Worm (Caenorhabditis elegans) whole organism, L1 larva: ENCODE results near the gene F31F7.1.

Experiments
- ama-1 ChIP-seq: fragments of 150-350 bp; optimal IDR thresholded peaks from 2 replicates; lab custom pipeline; 2014
- blmp-1 ChIP-seq: fragments of 150-350 bp; optimal IDR thresholded peaks from 2 replicates; lab custom pipeline; 2014; ENCODE audit warnings: missing biosample characterization, missing genetic modification characterization
- ceh-63 ChIP-seq: fragments of 200-800 bp; sonication (Bioruptor generic); optimal IDR thresholded peaks from 2 replicates; lab custom pipeline; 2018; ENCODE audit warnings: mild to moderate bottlenecking, missing genetic modification characterization, missing compliant biosample characterization
- ceh-8 ChIP-seq: fragments of 200-800 bp; sonication (Bioruptor generic); optimal IDR thresholded peaks from 2 replicates; lab custom pipeline; 2018; ENCODE audit warnings: mild to moderate bottlenecking, missing genetic modification characterization, moderate library complexity, missing compliant biosample characterization
- ceh-90 ChIP-seq: sonication (generic microtip); optimal IDR thresholded peaks from 2 replicates; lab custom pipeline; 2016; ENCODE audit warnings: missing genetic modification characterization, missing compliant biosample characterization
- dsc-1 ChIP-seq: sonication (generic microtip); optimal IDR thresholded peaks from 2 replicates; lab custom pipeline; 2016; ENCODE audit warnings: mild to moderate bottlenecking, missing genetic modification characterization, missing compliant biosample characterization
- efl-1 ChIP-seq, 4 experiments: fragments of 150-350 bp; optimal IDR thresholded peaks in 3 of 4; peaks in 1 of 4; 1 replicate in 1 of 4; 2 replicates in 3 of 4; lab custom pipeline; 2014; ENCODE audit warnings: missing biosample characterization in 2 of 4, missing genetic modification characterization in 2 of 4, missing genetic modification reagents in 2 of 4
- egl-27 ChIP-seq, 2 experiments: fragments of 150-350 bp in 1 of 2; sonication (generic microtip); optimal IDR thresholded peaks; 3 replicates each; lab custom pipeline; 2017 to 2018; ENCODE audit warnings: missing biosample characterization in 2 of 2, missing genetic modification characterization in 2 of 2, missing genetic modification reagents in 2 of 2
- elt-2 ChIP-seq: sonication (generic microtip); optimal IDR thresholded peaks from 2 replicates; lab custom pipeline; 2016; ENCODE audit warnings: missing genetic modification characterization, mild to moderate bottlenecking, inconsistent platforms, missing compliant biosample characterization, missing genetic modification reagents
- fkh-8 ChIP-seq: sonication (generic microtip); optimal IDR thresholded peaks from 2 replicates; lab custom pipeline; 2016; ENCODE audit warnings: mild to moderate bottlenecking, missing genetic modification characterization, missing compliant biosample characterization
- isw-1 ChIP-seq: fragments of 200-800 bp; sonication (Bioruptor generic); IDR thresholded peaks from 2 replicates; pipeline ENCODE4 v1.3.6; 2022; ENCODE audit warnings: missing genetic modification characterization, missing compliant biosample characterization
- lin-15B ChIP-seq: fragments of 150-350 bp; sonication (generic microtip); optimal IDR thresholded peaks from 3 replicates; lab custom pipeline; 2014; ENCODE audit warnings: missing biosample characterization, missing genetic modification characterization
- lin-35 ChIP-seq, 2 experiments: fragments of 150-350 bp; optimal IDR thresholded peaks; 2 replicates each; lab custom pipeline; 2014; ENCODE audit warnings: missing biosample characterization in 2 of 2, missing genetic modification characterization in 2 of 2, missing genetic modification reagents in 2 of 2
- mab-9 ChIP-seq: fragments of 200-800 bp; sonication (Bioruptor generic); IDR thresholded peaks from 2 replicates; pipeline ENCODE4 v1.3.6; 2022; ENCODE audit warnings: missing genetic modification reagents, missing genetic modification characterization, missing compliant biosample characterization
- mef-2 ChIP-seq: fragments of 150-350 bp; optimal IDR thresholded peaks from 2 replicates; lab custom pipeline; 2014; ENCODE audit warnings: missing biosample characterization, missing genetic modification characterization
- nhr-11 ChIP-seq: fragments of 150-350 bp; optimal IDR thresholded peaks from 2 replicates; lab custom pipeline; 2014; ENCODE audit warnings: missing biosample characterization, missing genetic modification characterization
- nhr-237 ChIP-seq: fragments of 150-350 bp; optimal IDR thresholded peaks from 2 replicates; lab custom pipeline; 2014; ENCODE audit warnings: missing biosample characterization, missing genetic modification characterization
- nhr-47 ChIP-seq: sonication (generic microtip); optimal IDR thresholded peaks from 2 replicates; lab custom pipeline; 2016; ENCODE audit warnings: mild to moderate bottlenecking, missing genetic modification characterization, moderate library complexity, missing compliant biosample characterization
- nhr-71 ChIP-seq: sonication (generic microtip); optimal IDR thresholded peaks from 2 replicates; lab custom pipeline; 2016; ENCODE audit warnings: mild to moderate bottlenecking, missing genetic modification characterization, moderate library complexity, missing compliant biosample characterization
- pax-3 ChIP-seq: fragments of 200-800 bp; sonication (Bioruptor generic); optimal IDR thresholded peaks from 2 replicates; lab custom pipeline; 2018; ENCODE audit warnings: mild to moderate bottlenecking, missing genetic modification characterization, moderate library complexity, missing compliant biosample characterization
- snu-23 ChIP-seq: sonication (generic microtip); optimal IDR thresholded peaks from 2 replicates; lab custom pipeline; 2016; ENCODE audit warnings: missing genetic modification characterization, missing compliant biosample characterization
- sup-37 ChIP-seq: fragments of 200-800 bp; sonication (Bioruptor generic); optimal IDR thresholded peaks from 2 replicates; lab custom pipeline; 2018; ENCODE audit warnings: mild to moderate bottlenecking, missing genetic modification characterization, missing compliant biosample characterization
- tlp-1 ChIP-seq: fragments of 150-350 bp; optimal IDR thresholded peaks from 2 replicates; lab custom pipeline; 2014; ENCODE audit warnings: missing biosample characterization, missing genetic modification characterization
- unc-130 ChIP-seq: fragments of 150-350 bp; optimal IDR thresholded peaks from 2 replicates; lab custom pipeline; 2017; ENCODE audit warnings: missing biosample characterization, missing genetic modification characterization, inconsistent platforms
- unc-30 ChIP-seq: sonication (generic microtip); optimal IDR thresholded peaks from 2 replicates; lab custom pipeline; 2017; ENCODE audit warnings: missing biosample characterization, missing genetic modification characterization
- unc-86 ChIP-seq: sonication (generic microtip); optimal IDR thresholded peaks from 2 replicates; lab custom pipeline; 2016; ENCODE audit warnings: missing genetic modification characterization, missing compliant biosample characterization
- unc-98 ChIP-seq: fragments of 200-800 bp; sonication (Bioruptor generic); IDR thresholded peaks from 2 replicates; pipeline ENCODE4 v1.3.6; 2022; ENCODE audit warnings: missing genetic modification characterization, missing compliant biosample characterization
- xbp-1 ChIP-seq: sonication (generic microtip); optimal IDR thresholded peaks from 2 replicates; lab custom pipeline; 2016; ENCODE audit warnings: missing genetic modification characterization, missing compliant biosample characterization
- ztf-4 ChIP-seq: fragments of 150-350 bp; optimal IDR thresholded peaks from 2 replicates; lab custom pipeline; 2014; ENCODE audit warnings: missing biosample characterization, missing genetic modification characterization

Gene F31F7.1

ce11 chrV:6292401-6292800 lies 16.2 kb downstream of the F31F7.1 start, which contains the start of gene K12B6.9:
Gene K12B6.9, minus strand, starts transcription at chrV:6292666.
- TF ChIP-seq ceh-8 (no peak), ama-1 (lab: Kevin White, UChicago) (no peak), elt-2 (peak; percentile 55), lin-35 (GFP tag; optimal IDR thresholded peaks at IDR 0.05; lab: Kevin White, UChicago) (peak in 1 of 2 experiments; percentile 32)
- TF ChIP-seq, all 84 proteins: peak for 2

ce11 chrV:6296536-6296935 lies 20.3 kb downstream of the F31F7.1 start:
- peak; percentile 64 for TF ChIP-seq unc-98 (GFP tag; lab: Robert Waterston, UW)

ce11 chrV:6301046-6301445 lies 24.8 kb downstream of the F31F7.1 start:
- TF ChIP-seq egl-27 (tag; optimal IDR thresholded peaks at IDR 0.05; lab: Kevin White, UChicago), result no peak

ce11 chrV:6302465-6302864 lies 26.2 kb downstream of the F31F7.1 start:
- TF ChIP-seq ama-1 (lab: Kevin White, UChicago) (no peak), blmp-1 (tag; lab: Kevin White, UChicago) (peak; percentile 68), tlp-1 (no peak)

- no peak for TF ChIP-seq nhr-11
- no peak for TF ChIP-seq unc-98 (GFP tag; lab: Robert Waterston, UW)
- no peak for TF ChIP-seq tlp-1
- TF ChIP-seq xbp-1 (tag; lab: Kevin White, UChicago), result no peak
- TF ChIP-seq unc-86 (tag; lab: Kevin White, UChicago), result no peak
- no peak for TF ChIP-seq snu-23 (GFP tag; lab: Kevin White, UChicago)
- TF ChIP-seq pax-3 (tag; lab: Kevin White, UChicago), result no peak
- TF ChIP-seq ztf-4 (tag; lab: Kevin White, UChicago), result no peak
- TF ChIP-seq isw-1 (GFP tag; lab: Robert Waterston, UW), result no peak
- no peak for TF ChIP-seq ceh-63 (GFP tag; lab: Kevin White, UChicago)
- no peak for TF ChIP-seq lin-15B (tag; lab: Kevin White, UChicago)
- TF ChIP-seq mab-9, result no peak
- no peak for TF ChIP-seq dsc-1 (tag; lab: Kevin White, UChicago)
- no peak for TF ChIP-seq mef-2 (tag; lab: Kevin White, UChicago)
These were observed 27.2 kb downstream of the F31F7.1 start, which contains the start of gene sago-1 for ce11 chrV:6303471-6303870. Gene sago-1, plus strand, starts transcription at chrV:6303771.

ce11 chrV:6311936-6312335 lies 35.7 kb downstream of the F31F7.1 start:
- TF ChIP-seq efl-1 (optimal IDR thresholded peaks at IDR 0.05; lab: Kevin White, UChicago), result no peak
- peak in 1 of 2 experiments; percentile 53 for TF ChIP-seq efl-1 (GFP tag; optimal IDR thresholded peaks at IDR 0.05 in 1 of 2; lab: Kevin White, UChicago)
- TF ChIP-seq nhr-71, result no peak

ce11 chrV:6316632-6317031 lies 40.4 kb downstream of the F31F7.1 start, which contains the start of gene cest-24:
Gene cest-24, plus strand, starts transcription at chrV:6316932.
- TF ChIP-seq fkh-8 (tag; lab: Kevin White, UChicago) (no peak), nhr-47 (tag; lab: Kevin White, UChicago) (no peak), unc-30 (tag; lab: Kevin White, UChicago) (no peak), ceh-90 (tag; lab: Kevin White, UChicago) (no peak), elt-2 (no peak), unc-130 (tag; lab: Kevin White, UChicago) (no peak), xbp-1 (tag; lab: Kevin White, UChicago) (no peak), efl-1 (optimal IDR thresholded peaks at IDR 0.05; lab: Kevin White, UChicago) (no peak), efl-1 (GFP tag; optimal IDR thresholded peaks at IDR 0.05 in 1 of 2; lab: Kevin White, UChicago) (no peak), sup-37 (GFP tag; lab: Kevin White, UChicago) (no peak), nhr-237 (no peak)
